Fruit fly (Drosophila melanogaster): ENCODE results near the gene dpr11.

Gene dpr11

DNA sequence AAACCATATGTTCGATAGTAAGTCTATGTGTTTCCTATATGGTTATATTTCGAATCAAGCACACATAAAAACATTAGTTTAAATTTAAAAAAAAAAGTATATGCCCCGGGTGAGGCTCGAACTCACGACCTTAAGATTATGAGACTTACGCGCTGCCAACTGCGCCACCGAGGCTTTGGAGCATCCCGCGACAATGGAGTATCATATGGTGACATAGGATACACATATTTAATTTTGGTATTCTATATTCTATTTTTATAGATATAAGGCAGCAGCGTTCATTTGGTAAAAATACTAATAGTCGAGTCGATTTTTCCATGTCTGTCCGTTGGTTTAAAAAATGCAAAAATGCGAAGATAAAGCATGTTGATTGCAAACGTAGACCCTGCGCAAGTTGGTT is 97.2 kb downstream of the dpr11 start:
- no peak for TF ChIP-seq CG17801 (GFP tag; optimal IDR thresholded peaks at IDR 0.05; ENCODE audit: partially characterized antibody)

DNA sequence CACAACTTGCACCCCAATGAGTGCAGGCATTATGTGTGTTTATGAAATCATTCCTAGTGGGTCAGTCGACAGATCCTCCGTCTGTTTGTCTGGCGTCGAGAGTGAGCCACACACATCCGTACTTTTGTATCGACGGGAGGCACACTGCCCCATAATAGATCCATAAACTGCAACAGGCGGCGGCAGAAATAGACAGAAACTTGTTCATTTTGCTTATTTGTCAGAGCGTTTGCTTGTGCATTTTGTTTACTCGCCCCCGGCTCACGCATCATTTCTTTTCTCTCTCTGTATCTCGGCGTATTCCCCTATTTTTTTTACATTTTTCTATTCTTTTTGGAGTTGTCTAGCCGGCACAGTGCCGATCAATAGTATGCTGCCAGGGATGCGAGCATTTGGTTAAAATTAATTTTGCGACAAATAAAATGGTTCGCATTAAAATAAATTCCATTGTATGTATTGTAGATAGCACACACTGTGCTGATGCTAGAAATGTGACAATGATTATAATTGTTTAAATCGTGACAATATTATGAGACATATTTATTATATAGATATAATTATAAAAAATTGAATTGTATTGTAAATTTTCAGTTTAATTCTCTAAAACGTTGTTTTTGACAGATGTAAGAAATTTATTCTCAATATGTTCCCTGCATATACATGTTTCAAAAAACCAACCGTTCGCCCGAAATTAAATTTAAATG is 111.2 kb downstream of the dpr11 start:
- no peak for TF ChIP-seq CG17801 (GFP tag; optimal IDR thresholded peaks at IDR 0.05; ENCODE audit: partially characterized antibody)
